Worm (Caenorhabditis elegans) whole organism, late embryonic: ENCODE measurements around the gene R05G9.3.

Experiments
- ahr-1 ChIP-seq: sonication (generic microtip); optimal IDR thresholded peaks from 2 replicates; lab custom pipeline; 2016; ENCODE audit warnings: missing genetic modification characterization, missing compliant biosample characterization
- ceh-18 ChIP-seq: sonication (generic microtip); optimal IDR thresholded peaks from 2 replicates; lab custom pipeline; 2016; ENCODE audit warnings: missing genetic modification characterization, missing compliant biosample characterization
- ceh-31 ChIP-seq: sonication (generic microtip); optimal IDR thresholded peaks from 2 replicates; lab custom pipeline; 2016; ENCODE audit warnings: missing genetic modification characterization, missing compliant biosample characterization
- ceh-34 ChIP-seq: sonication (generic microtip); optimal IDR thresholded peaks from 2 replicates; lab custom pipeline; 2016; ENCODE audit warnings: mild to moderate bottlenecking, missing genetic modification characterization, missing compliant biosample characterization
- elt-2 ChIP-seq: sonication (generic microtip); optimal IDR thresholded peaks from 2 replicates; lab custom pipeline; 2016; ENCODE audit warnings: missing genetic modification reagents, missing genetic modification characterization, missing compliant biosample characterization
- hlh-30 ChIP-seq: sonication (generic microtip); optimal IDR thresholded peaks from 2 replicates; lab custom pipeline; 2017; ENCODE audit warnings: antibody characterized with exemption, missing genetic modification characterization, missing compliant biosample characterization; ENCODE audit not compliant: insufficient read depth
- lin-11 ChIP-seq: fragments of 200-800 bp; sonication (Bioruptor generic); optimal IDR thresholded peaks from 2 replicates; lab custom pipeline; 2018; ENCODE audit warnings: mild to moderate bottlenecking, missing genetic modification characterization, missing compliant biosample characterization
- nfya-1 ChIP-seq: sonication (generic microtip); optimal IDR thresholded peaks from 2 replicates; lab custom pipeline; 2017; ENCODE audit warnings: missing genetic modification characterization, mild to moderate bottlenecking, missing compliant biosample characterization, antibody characterized with exemption, moderate library complexity
- sox-4 ChIP-seq: sonication (generic microtip); optimal IDR thresholded peaks from 2 replicates; lab custom pipeline; 2017; ENCODE audit warnings: mild to moderate bottlenecking, missing genetic modification characterization, inconsistent platforms, missing compliant biosample characterization
- ztf-16 ChIP-seq: sonication (generic microtip); optimal IDR thresholded peaks from 2 replicates; lab custom pipeline; 2017; ENCODE audit warnings: missing genetic modification characterization, missing compliant biosample characterization

- TF ChIP-seq sox-4 (tag; lab: Kevin White, UChicago) (no peak), ceh-31 (tag; lab: Kevin White, UChicago) (no peak), ztf-16 (tag; lab: Kevin White, UChicago) (no peak), ahr-1 (no peak), hlh-30 (tag; lab: Kevin White, UChicago) (no peak), elt-2 (no peak), ceh-18 (tag; lab: Kevin White, UChicago) (no peak), nfya-1 (tag; lab: Kevin White, UChicago) (no peak), ceh-34 (tag; lab: Kevin White, UChicago) (no peak), lin-11 (no peak)
Measured at ce11 chrII:6493139-6493538, 8.2 kb downstream of the R05G9.3 start.
